Fruit fly (Drosophila melanogaster) whole organism, pupa: Measurements from ENCODE around the gene mEFG1.

Experiments used
- CG10348 ChIP-seq: fragments of 200-800 bp; sonication (Bioruptor generic); IDR thresholded peaks from 2 replicates; pipeline ENCODE4 v1.3.6; 2022; ENCODE audit warnings: missing biosample characterization, missing genetic modification characterization
- CG12605 ChIP-seq: fragments of 200-800 bp; sonication (Bioruptor generic); IDR thresholded peaks from 2 replicates; pipeline ENCODE4 v1.3.6; 2022; ENCODE audit warnings: missing biosample characterization, missing genetic modification characterization
- CG13204 ChIP-seq: fragments of 200-800 bp; sonication (Bioruptor generic); optimal IDR thresholded peaks from 2 replicates; lab custom pipeline; 2018; ENCODE audit warnings: missing biosample characterization, mild to moderate bottlenecking, missing genetic modification characterization, moderate library complexity
- CG14655 ChIP-seq: fragments of 200-800 bp; sonication (Bioruptor generic); optimal IDR thresholded peaks from 3 replicates; lab custom pipeline; 2017; ENCODE audit warnings: mild to moderate bottlenecking, missing biosample characterization, missing genetic modification reagents, missing genetic modification characterization
- CG15710 ChIP-seq: fragments of 200-800 bp; sonication (Bioruptor generic); optimal IDR thresholded peaks from 2 replicates; lab custom pipeline; 2018; ENCODE audit warnings: missing biosample characterization, mild to moderate bottlenecking, missing genetic modification characterization, moderate library complexity
- CG17806 ChIP-seq: fragments of 200-800 bp; sonication (Bioruptor generic); optimal IDR thresholded peaks from 2 replicates; lab custom pipeline; 2018; ENCODE audit warnings: missing biosample characterization, mild to moderate bottlenecking, missing genetic modification characterization, moderate library complexity
- CG32121 ChIP-seq: fragments of 200-800 bp; sonication (Bioruptor generic); IDR thresholded peaks from 2 replicates; pipeline ENCODE4 v1.3.6; 2022; ENCODE audit warnings: missing biosample characterization, missing genetic modification characterization
- CG34367 ChIP-seq: fragments of 200-800 bp; sonication (Bioruptor generic); optimal IDR thresholded peaks from 2 replicates; lab custom pipeline; 2018; ENCODE audit warnings: missing biosample characterization, mild to moderate bottlenecking, missing genetic modification characterization
- CG4496 ChIP-seq: fragments of 200-800 bp; sonication (Bioruptor generic); IDR thresholded peaks from 3 replicates; pipeline ENCODE4 v1.3.6; 2022; ENCODE audit warnings: missing biosample characterization, missing genetic modification characterization
- CG8159 ChIP-seq: fragments of 200-800 bp; sonication (Bioruptor generic); optimal IDR thresholded peaks from 3 replicates; lab custom pipeline; 2018; ENCODE audit warnings: missing biosample characterization, mild to moderate bottlenecking, missing genetic modification characterization, moderate library complexity
- CG8301 ChIP-seq: fragments of 200-800 bp; sonication (Bioruptor generic); optimal IDR thresholded peaks from 2 replicates; lab custom pipeline; 2018; ENCODE audit warnings: missing biosample characterization, mild to moderate bottlenecking, missing genetic modification characterization
- CG9948 ChIP-seq: fragments of 200-800 bp; sonication (Bioruptor generic); optimal IDR thresholded peaks from 2 replicates; lab custom pipeline; 2018; ENCODE audit warnings: missing biosample characterization, mild to moderate bottlenecking, missing genetic modification characterization, moderate library complexity
- D1 ChIP-seq: fragments of 200-800 bp; sonication (Bioruptor generic); optimal IDR thresholded peaks from 2 replicates; lab custom pipeline; 2018; ENCODE audit warnings: missing biosample characterization, mild to moderate bottlenecking, missing genetic modification characterization, moderate library complexity
- EcR ChIP-seq: fragments of 200-800 bp; sonication (Bioruptor generic); optimal IDR thresholded peaks from 3 replicates; lab custom pipeline; 2019; ENCODE audit warnings: missing biosample characterization, missing genetic modification characterization, mild to moderate bottlenecking, moderate library complexity, missing genetic modification reagents
- Ets98B ChIP-seq: fragments of 200-800 bp; sonication (Bioruptor generic); IDR thresholded peaks from 2 replicates; pipeline ENCODE4 v1.3.6; 2022; ENCODE audit warnings: missing biosample characterization, missing genetic modification characterization
- Pif1A ChIP-seq: fragments of 200-800 bp; sonication (Bioruptor generic); optimal IDR thresholded peaks from 3 replicates; lab custom pipeline; 2016; ENCODE audit warnings: missing biosample characterization, missing genetic modification characterization
- Pif1B ChIP-seq: fragments of 200-800 bp; sonication (Bioruptor generic); optimal IDR thresholded peaks from 3 replicates; lab custom pipeline; 2016; ENCODE audit warnings: missing biosample characterization, missing genetic modification characterization
- Snoo ChIP-seq: fragments of 200-800 bp; sonication (Bioruptor generic); optimal IDR thresholded peaks from 3 replicates; lab custom pipeline; 2017; ENCODE audit warnings: missing biosample characterization, mild to moderate bottlenecking, missing genetic modification characterization, inconsistent platforms
- fd96Ca ChIP-seq: fragments of 200-800 bp; sonication (Bioruptor generic); IDR thresholded peaks from 3 replicates; pipeline ENCODE4 v1.3.6; 2022; ENCODE audit warnings: missing biosample characterization, missing genetic modification characterization
- gl ChIP-seq: fragments of 200-800 bp; sonication (Bioruptor generic); optimal IDR thresholded peaks from 2 replicates; lab custom pipeline; 2018; ENCODE audit warnings: missing biosample characterization, mild to moderate bottlenecking, missing genetic modification characterization
- rn ChIP-seq: fragments of 200-800 bp; sonication (Bioruptor generic); IDR thresholded peaks from 2 replicates; pipeline ENCODE4 v1.3.6; 2022; ENCODE audit warnings: missing biosample characterization, missing genetic modification characterization

Gene mEFG1

DNA sequence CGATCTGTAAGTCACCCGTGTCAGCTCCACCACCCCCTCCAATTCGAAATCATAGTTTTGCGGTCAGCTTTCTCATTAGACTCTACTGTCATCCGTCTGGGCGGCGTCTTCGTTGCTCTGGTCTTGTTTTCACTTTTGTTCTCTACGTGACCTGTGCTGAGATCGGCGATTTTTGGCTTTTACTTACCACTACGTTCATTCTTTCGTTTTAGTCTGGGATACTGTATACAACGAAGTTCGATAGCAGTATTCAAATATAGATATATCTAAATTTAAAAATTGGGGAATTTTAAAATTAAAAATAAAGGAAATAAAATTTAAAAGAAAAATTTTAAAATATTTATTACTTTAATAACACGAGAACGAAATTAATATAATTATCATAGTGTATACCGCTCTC is 30.0 kb upstream of the mEFG1 start, which contains the start of gene CG13786:
Gene CG13786 (minus strand): TSS at position 101 of the 400 bp plus-strand sequence.
- no peak for TF ChIP-seq Ets98B

DNA sequence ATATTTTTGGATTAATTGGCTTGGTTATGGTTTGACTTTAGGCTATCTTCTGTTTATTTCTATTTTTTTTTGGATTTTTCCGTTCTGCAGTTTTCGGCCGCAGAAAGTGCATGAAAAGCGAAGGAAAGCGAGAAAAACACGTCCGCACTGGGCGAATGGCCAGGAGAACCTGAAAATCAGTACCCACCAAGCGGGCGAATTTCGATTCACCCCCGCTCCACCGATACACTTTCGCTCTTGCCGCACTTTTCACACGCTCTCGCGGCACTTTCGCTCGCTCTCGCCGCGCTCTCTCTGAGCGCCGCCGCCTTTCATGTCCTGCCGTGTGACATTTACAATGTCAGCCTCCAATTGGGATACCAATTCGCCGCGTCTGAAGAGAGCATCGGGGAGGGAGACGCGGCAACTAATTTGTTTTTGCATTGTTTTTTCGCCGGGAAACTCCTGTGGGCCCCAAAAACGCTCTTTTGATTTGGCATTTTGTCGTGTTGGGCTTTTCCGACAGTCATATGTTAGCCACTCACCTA is 26.5 kb upstream of the mEFG1 start, which contains the start of gene Ndae1:
Gene Ndae1 (minus strand): TSS at position 51 of the 527 bp plus-strand sequence.
- TF ChIP-seq CG4496 = peak; percentile 64; the same call in 2 of the 3 replicates
- TF ChIP-seq fd96Ca = 0 out of 3 replicates have a peak, but pooled peaks have one; percentile 25
- TF ChIP-seq CG8159 (tag; lab: Kevin White, UChicago) = no peak

DNA sequence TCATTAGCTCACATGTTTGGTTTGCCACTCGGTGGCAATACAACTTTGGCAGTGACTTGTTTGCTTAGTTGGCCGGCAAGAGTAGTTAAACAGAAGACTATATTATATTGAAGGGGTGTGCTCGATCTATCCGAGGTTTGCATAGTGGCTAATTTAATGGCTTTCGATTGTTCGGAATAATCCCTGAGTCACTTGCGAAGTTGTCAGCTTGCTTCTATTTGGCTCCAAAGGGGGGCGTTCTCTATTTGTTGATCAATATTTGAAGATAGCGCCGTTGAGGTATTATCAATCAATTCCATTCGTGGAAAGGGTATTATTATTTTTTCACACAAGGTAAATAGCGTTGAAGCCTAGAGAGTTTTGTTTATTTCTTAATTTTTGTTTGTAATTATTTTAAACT is 25.2 kb upstream of the mEFG1 start:
- TF ChIP-seq rn = no peak
- no peak for TF ChIP-seq CG8301 (tag; lab: Kevin White, UChicago)

DNA sequence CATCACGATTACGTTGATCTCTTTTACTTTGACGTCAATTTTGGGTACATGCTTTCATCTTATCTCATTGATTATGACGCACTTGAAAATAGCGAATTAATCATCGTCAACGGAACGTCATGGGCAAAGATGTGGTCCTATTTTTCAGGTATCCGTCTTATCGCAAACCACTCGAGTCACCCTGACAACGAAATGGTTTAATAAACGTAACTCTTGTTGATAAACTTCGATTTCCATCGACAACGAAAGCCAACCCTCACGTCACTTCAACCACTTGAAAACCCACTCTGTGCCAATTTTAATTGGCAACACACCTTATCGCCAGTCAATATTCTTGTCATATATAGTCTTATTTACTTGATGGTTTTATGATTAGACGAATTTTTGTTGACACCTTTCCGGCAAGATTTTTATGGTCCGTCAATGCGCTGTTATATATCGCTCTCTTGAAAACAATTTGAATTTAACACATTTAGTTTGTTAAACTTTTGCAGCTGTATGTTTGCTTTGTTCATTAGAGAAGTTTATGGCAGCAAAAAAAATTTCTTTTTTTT is 19.4 kb upstream of the mEFG1 start:
- TF ChIP-seq CG8301 (tag; lab: Kevin White, UChicago) (no peak), D1 (tag; lab: Kevin White, UChicago) (no peak), CG4496 (no peak), CG9948 (tag; lab: Kevin White, UChicago) (no peak), Pif1B (GFP tag; lab: Kevin White, UChicago) (no peak), Snoo (tag; lab: Kevin White, UChicago) (no peak), Ets98B (no peak), Pif1A (GFP tag; lab: Kevin White, UChicago) (no peak), CG14655 (GFP tag; lab: Kevin White, UChicago) (no peak), CG34367 (no peak), CG10348 (GFP tag; lab: Robert Waterston, UW) (no peak), EcR (GFP tag; lab: Kevin White, UChicago) (no peak), gl (no peak), CG15710 (no peak), CG17806 (no peak), rn (no peak), CG8159 (tag; lab: Kevin White, UChicago) (no peak)

DNA sequence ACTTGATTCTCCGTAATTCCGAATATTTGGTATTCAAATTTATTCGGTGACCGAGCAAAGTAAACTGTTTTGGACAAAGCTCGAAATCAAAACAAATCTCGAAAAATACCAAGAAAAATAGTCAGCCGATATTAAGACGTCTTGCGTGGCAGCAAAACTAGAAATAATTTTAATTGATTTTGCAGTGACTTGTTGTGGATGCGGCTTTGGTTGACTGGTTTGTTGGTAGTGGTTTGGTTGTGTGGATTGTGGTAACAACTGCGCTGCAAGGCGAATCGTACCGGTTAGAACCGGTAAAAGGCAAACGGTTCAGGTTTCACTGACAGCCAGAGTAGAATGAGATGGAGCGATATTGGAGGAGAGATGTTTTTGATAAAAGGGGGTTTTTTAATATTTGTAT is 18.6 kb upstream of the mEFG1 start:
- TF ChIP-seq CG34367 = no peak
- TF ChIP-seq CG17806 = no peak
- TF ChIP-seq Snoo (tag; lab: Kevin White, UChicago) = no peak
- TF ChIP-seq EcR (GFP tag; lab: Kevin White, UChicago) = no peak
- TF ChIP-seq CG8301 (tag; lab: Kevin White, UChicago) = no peak
- no peak for TF ChIP-seq CG15710

DNA sequence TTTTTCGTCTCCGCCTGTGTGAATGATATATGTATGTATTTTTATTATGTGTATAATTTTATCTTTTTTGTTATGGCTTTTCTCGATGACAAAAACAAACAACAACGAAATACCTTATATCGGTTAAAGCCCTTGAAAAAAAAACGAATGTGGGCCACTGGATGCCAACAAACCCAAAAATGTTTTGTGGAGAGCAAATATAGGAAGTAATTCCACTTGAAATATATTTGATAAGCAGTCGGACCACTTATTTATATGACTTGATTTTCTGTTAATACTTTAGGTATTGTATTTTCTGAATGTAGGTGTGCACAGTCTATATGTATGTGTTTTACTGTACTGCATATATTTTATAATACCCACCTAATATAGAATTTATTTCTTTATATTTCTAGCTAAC is 18.1 kb upstream of the mEFG1 start:
- TF ChIP-seq CG17806 = no peak
- TF ChIP-seq CG10348 (GFP tag; lab: Robert Waterston, UW) = no peak
- no peak for TF ChIP-seq CG12605 (GFP tag; lab: Robert Waterston, UW)
- no peak for TF ChIP-seq CG13204 (GFP tag; lab: Kevin White, UChicago)
- no peak for TF ChIP-seq Ets98B
- no peak for TF ChIP-seq CG34367
- TF ChIP-seq Pif1A (GFP tag; lab: Kevin White, UChicago) = no peak
- no peak for TF ChIP-seq CG15710
- no peak for TF ChIP-seq rn

- TF ChIP-seq CG8159 (tag; lab: Kevin White, UChicago) (no peak), Pif1A (GFP tag; lab: Kevin White, UChicago) (no peak), CG14655 (GFP tag; lab: Kevin White, UChicago) (no peak), fd96Ca (no peak), CG4496 (no peak), rn (no peak), CG10348 (GFP tag; lab: Robert Waterston, UW) (no peak)
Measured at dm6 chr2L:7240311-7240710, 17.4 kb upstream of the mEFG1 start.

DNA sequence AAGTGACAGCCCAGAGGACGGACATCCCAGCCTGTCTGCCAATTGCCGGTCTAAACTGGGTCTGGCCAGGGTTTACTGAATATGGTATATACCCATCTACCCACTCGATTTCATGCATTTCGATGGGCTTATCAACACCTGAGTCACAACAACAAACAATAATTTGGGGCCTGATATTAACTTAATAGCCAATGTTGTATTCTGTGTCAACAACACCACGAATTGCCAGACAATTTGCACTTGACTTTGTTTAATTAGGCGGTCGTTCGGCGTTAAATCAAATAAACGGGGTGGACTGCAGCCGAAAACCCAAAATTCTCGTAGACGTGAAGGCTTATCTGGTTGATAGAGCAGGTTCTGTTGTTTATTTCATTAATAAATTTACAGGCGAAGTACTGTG is 16.4 kb upstream of the mEFG1 start:
- TF ChIP-seq Snoo (tag; lab: Kevin White, UChicago) (peak; percentile 21), rn (no peak), EcR (GFP tag; lab: Kevin White, UChicago) (no peak)

DNA sequence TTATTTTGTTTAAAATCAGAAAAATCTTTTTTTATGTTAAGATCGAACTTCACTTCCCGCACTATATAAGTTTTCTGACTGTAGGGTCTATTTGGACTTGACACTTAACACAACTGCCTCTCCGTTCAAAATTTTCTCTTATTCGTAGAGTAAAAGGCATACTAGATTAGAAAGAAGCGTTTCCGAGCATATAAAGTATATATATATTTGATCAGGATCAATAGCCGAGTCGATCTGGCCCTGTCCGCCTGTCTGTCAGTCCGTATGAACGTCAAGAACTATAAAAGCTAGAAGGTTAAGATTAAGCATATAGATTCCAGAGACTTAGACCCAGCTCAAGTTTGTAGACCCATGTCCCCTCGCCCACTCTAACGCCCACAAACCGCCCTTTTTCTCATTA is 9.8 kb upstream of the mEFG1 start, which contains the start of gene CG43800:
Gene CG43800 (minus strand): TSS at position 101 of the 400 bp plus-strand sequence.
- no peak for TF ChIP-seq CG12605 (GFP tag; lab: Robert Waterston, UW)
- no peak for TF ChIP-seq CG34367
- TF ChIP-seq CG8159 (tag; lab: Kevin White, UChicago) = no peak
- no peak for TF ChIP-seq CG10348 (GFP tag; lab: Robert Waterston, UW)
- TF ChIP-seq CG8301 (tag; lab: Kevin White, UChicago) = no peak
- TF ChIP-seq Ets98B = no peak
- TF ChIP-seq CG32121 (GFP tag; lab: Robert Waterston, UW) = no peak
- no peak for TF ChIP-seq CG17806
- TF ChIP-seq Snoo (tag; lab: Kevin White, UChicago) = no peak
- no peak for TF ChIP-seq rn
- TF ChIP-seq CG15710 = no peak
- no peak for TF ChIP-seq Pif1A (GFP tag; lab: Kevin White, UChicago)
- no peak for TF ChIP-seq CG4496
